Worm (Caenorhabditis elegans): ENCODE data around the gene F15H10.8.

Gene F15H10.8

ce11 chrV:10355773-10356335 is 46.9 kb downstream of the F15H10.8 start, which contains the start of gene sluh-7 (continued):
- TF ChIP-seq hpl-2 (GFP tag; optimal IDR thresholded peaks at IDR 0.05), result no peak
- peak; percentile 94 to 97 for TF ChIP-seq lin-35 (GFP tag; optimal IDR thresholded peaks at IDR 0.05)
- TF ChIP-seq C34B4.2 (tag; optimal IDR thresholded peaks at IDR 0.05), result no peak
- peak; percentile 82 for TF ChIP-seq unc-86 (tag; optimal IDR thresholded peaks at IDR 0.05)
- peak; percentile 28 for TF ChIP-seq nhr-11 (tag; optimal IDR thresholded peaks at IDR 0.05)
- peak; percentile 93 for TF ChIP-seq mep-1 (tag; optimal IDR thresholded peaks at IDR 0.05)
- no peak for TF ChIP-seq nhr-84 (tag; optimal IDR thresholded peaks at IDR 0.05)
- peak; percentile 60 for TF ChIP-seq vab-15 (tag; optimal IDR thresholded peaks at IDR 0.05)
- peak; percentile 79 for TF ChIP-seq C04F5.9 (tag; optimal IDR thresholded peaks at IDR 0.05)
- TF ChIP-seq xbp-1 (tag; optimal IDR thresholded peaks at IDR 0.05), result peak; percentile 89
- TF ChIP-seq mef-2 (tag; optimal IDR thresholded peaks at IDR 0.05), result peak; percentile 12
- peak; percentile 99 for TF ChIP-seq rnt-1 (tag; optimal IDR thresholded peaks at IDR 0.05)
- peak; percentile 95 for TF ChIP-seq fkh-4 (tag; optimal IDR thresholded peaks at IDR 0.05; ENCODE audit: borderline replicate concordance)
- TF ChIP-seq snu-23 (GFP tag; optimal IDR thresholded peaks at IDR 0.05), result peak; percentile 87
- no peak for TF ChIP-seq ama-1 (optimal IDR thresholded peaks at IDR 0.05)
- TF ChIP-seq lin-13 (GFP tag; optimal IDR thresholded peaks at IDR 0.05), result peak; percentile 72
- peak; percentile 26 for TF ChIP-seq snpc-4 (tag; optimal IDR thresholded peaks at IDR 0.05)
- peak; percentile 91 for TF ChIP-seq egl-13 (tag; optimal IDR thresholded peaks at IDR 0.05)
- TF ChIP-seq nhr-47 (tag; optimal IDR thresholded peaks at IDR 0.05), result peak; percentile 93
- no peak for TF ChIP-seq hlh-17 (GFP tag; optimal IDR thresholded peaks at IDR 0.05; ENCODE audit: borderline replicate concordance)
- peak; percentile 3 for TF ChIP-seq hlh-4 (tag; optimal IDR thresholded peaks at IDR 0.05)
- TF ChIP-seq nhr-19 (GFP tag; conservative IDR thresholded peaks at IDR 0.05), result peak; percentile 87
- TF ChIP-seq aha-1 (tag; optimal IDR thresholded peaks at IDR 0.05), result no peak
- TF ChIP-seq pax-3 (tag; optimal IDR thresholded peaks at IDR 0.05), result peak; percentile 84
- TF ChIP-seq ztf-11 (tag; optimal IDR thresholded peaks at IDR 0.05), result peak in 1 of 2 experiments; percentile 96
- peak; percentile 65 for TF ChIP-seq lin-39 (tag; optimal IDR thresholded peaks at IDR 0.05)
- TF ChIP-seq sptf-1 (tag; optimal IDR thresholded peaks at IDR 0.05), result no peak
- peak; percentile 6 for TF ChIP-seq F16B12.6 (tag; optimal IDR thresholded peaks at IDR 0.05)
- peak; percentile 82 for TF ChIP-seq isw-1 (GFP tag; IDR thresholded peaks at IDR 0.05)
- peak; percentile 84 for TF ChIP-seq swsn-7 (tag; optimal IDR thresholded peaks at IDR 0.05)
- TF ChIP-seq nhr-20 (tag; optimal IDR thresholded peaks at IDR 0.05), result peak; percentile 88
- TF ChIP-seq ceh-90 (tag; optimal IDR thresholded peaks at IDR 0.05), result peak; percentile 96
- TF ChIP-seq pqm-1 (tag; optimal IDR thresholded peaks at IDR 0.05), result no peak
- peak; percentile 90 for TF ChIP-seq sox-4 (tag; optimal IDR thresholded peaks at IDR 0.05)
- no peak for TF ChIP-seq ceh-8 (GFP tag; optimal IDR thresholded peaks at IDR 0.05)
- TF ChIP-seq skn-1 (tag; optimal IDR thresholded peaks at IDR 0.05), result peak; percentile 73
- TF ChIP-seq tbx-2 (tag; optimal IDR thresholded peaks at IDR 0.05), result peak; percentile 91
- TF ChIP-seq lir-3 (tag; optimal IDR thresholded peaks at IDR 0.05; ENCODE audit: poor library complexity), result peak; percentile 97
- TF ChIP-seq lin-15B (tag; optimal IDR thresholded peaks at IDR 0.05), result peak; percentile 79
- TF ChIP-seq nhr-12 (tag; optimal IDR thresholded peaks at IDR 0.05), result no peak
- peak; percentile 44 for TF ChIP-seq fos-1 (tag; optimal IDR thresholded peaks at IDR 0.05)
- TF ChIP-seq Y116A8C.19 (tag; optimal IDR thresholded peaks at IDR 0.05; ENCODE audit: borderline replicate concordance), result peak; percentile 77
- TF ChIP-seq pag-3 (tag; optimal IDR thresholded peaks at IDR 0.05; ENCODE audit: borderline replicate concordance, insufficient read depth), result no peak
- no peak for TF ChIP-seq alr-1 (tag; optimal IDR thresholded peaks at IDR 0.05; ENCODE audit: borderline replicate concordance)
- peak; percentile 67 for TF ChIP-seq grh-1 (GFP tag; IDR thresholded peaks at IDR 0.05)
- TF ChIP-seq fkh-8 (tag; optimal IDR thresholded peaks at IDR 0.05), result peak; percentile 78
- TF ChIP-seq ceh-63 (GFP tag; optimal IDR thresholded peaks at IDR 0.05), result no peak
- TF ChIP-seq nhr-85 (tag), result peak; percentile 95
- peak; percentile 85 for TF ChIP-seq unc-98 (GFP tag; IDR thresholded peaks at IDR 0.05)
- no peak for TF ChIP-seq nhr-28 (tag; optimal IDR thresholded peaks at IDR 0.05)
- peak; percentile 95 for TF ChIP-seq irx-1 (tag; optimal IDR thresholded peaks at IDR 0.05)
- TF ChIP-seq dpl-1 (GFP tag; optimal IDR thresholded peaks at IDR 0.05), result peak; percentile 91 to 96 (median 94)

Data from whole organism, L1 larva.